Comparison of ENCODE assay signal across 1 fruit fly cellular context in genomic region chrX:13639998-13640691, dm6.
TF ChIP-seq lines count a peak whose summit lies in the region.

No protein-coding gene starts in this region.

TF ChIP-seq in whole organism, embryonic, 481 proteins besides CTCF, POLR2A, EP300 and RAD21 (continued from another document):
- TF ChIP-seq CG2116 (GFP tag; optimal IDR thresholded peaks at IDR 0.05; lab: Kevin White, UChicago) (peak; percentile 85), Doc2 (GFP tag; IDR thresholded peaks at IDR 0.05; lab: Robert Waterston, UW) (peak; percentile 96), CG10431 (GFP tag; optimal IDR thresholded peaks at IDR 0.05; lab: Kevin White, UChicago) (peak; percentile 96), NC2β (GFP tag; optimal IDR thresholded peaks at IDR 0.05; lab: Kevin White, UChicago) (peak; percentile 98), Lhr (GFP tag; optimal IDR thresholded peaks at IDR 0.05; lab: Kevin White, UChicago) (peak; percentile 95), cg (GFP tag; optimal IDR thresholded peaks at IDR 0.05; lab: Kevin White, UChicago) (peak; percentile 53), CG15269 (tag; optimal IDR thresholded peaks at IDR 0.05; lab: Kevin White, UChicago) (peak; percentile 99), ERR (GFP tag; optimal IDR thresholded peaks at IDR 0.05; lab: Kevin White, UChicago) (peak; percentile 97), psq (GFP tag; optimal IDR thresholded peaks at IDR 0.05; lab: Kevin White, UChicago) (peak; percentile 92), CG7271 (tag; optimal IDR thresholded peaks at IDR 0.05; lab: Kevin White, UChicago) (peak; percentile 94), corto (GFP tag; optimal IDR thresholded peaks at IDR 0.05; lab: Kevin White, UChicago) (peak; percentile 70), Opbp (GFP tag; IDR thresholded peaks at IDR 0.05; lab: Robert Waterston, UW; ENCODE audit: partially characterized antibody) (peak; percentile 52; the same call in 2 of the 3 replicates), CG11085 (GFP tag; IDR thresholded peaks at IDR 0.05; lab: Robert Waterston, UW) (peak; percentile 98), schlank (tag; optimal IDR thresholded peaks at IDR 0.05; lab: Kevin White, UChicago) (peak; percentile 96), HLH3B (GFP tag; IDR thresholded peaks at IDR 0.05; lab: Robert Waterston, UW) (peak; percentile 99), H15 (GFP tag; IDR thresholded peaks at IDR 0.05; lab: Robert Waterston, UW) (peak; percentile 99), maf-S (GFP tag; optimal IDR thresholded peaks at IDR 0.05; lab: Kevin White, UChicago) (peak; percentile 98), CG4328 (GFP tag; optimal IDR thresholded peaks at IDR 0.05; lab: Kevin White, UChicago) (peak; percentile 97), CG13296 (GFP tag; optimal IDR thresholded peaks at IDR 0.05; lab: Kevin White, UChicago) (peak; percentile 99), CG17802 (tag; optimal IDR thresholded peaks at IDR 0.05; lab: Kevin White, UChicago) (peak; percentile 90), odd (GFP tag; optimal IDR thresholded peaks at IDR 0.05; lab: Kevin White, UChicago) (peak; percentile 99), CG8089 (GFP tag; optimal IDR thresholded peaks at IDR 0.05; lab: Kevin White, UChicago) (peak; percentile 99), CG9797 (GFP tag; optimal IDR thresholded peaks at IDR 0.05; lab: Kevin White, UChicago) (peak; percentile 58), Myb (GFP tag; optimal IDR thresholded peaks at IDR 0.05; lab: Kevin White, UChicago) (peak; percentile 91), Hsf (GFP tag; optimal IDR thresholded peaks at IDR 0.05; lab: Kevin White, UChicago) (peak; percentile 99), sna (GFP tag; IDR thresholded peaks at IDR 0.05; lab: Robert Waterston, UW; ENCODE audit: partially characterized antibody) (peak; percentile 62; the same call in 1 of the 2 replicates), lilli (GFP tag; optimal IDR thresholded peaks at IDR 0.05; lab: Kevin White, UChicago) (peak; percentile 99), Sox102F (GFP tag; optimal IDR thresholded peaks at IDR 0.05; lab: Kevin White, UChicago) (peak; percentile 99), CG8290 (GFP tag; optimal IDR thresholded peaks at IDR 0.05; lab: Kevin White, UChicago) (peak; percentile 98), CG8290 (tag; optimal IDR thresholded peaks at IDR 0.05; lab: Kevin White, UChicago) (peak; percentile 91 to 99), CG15011 (GFP tag; optimal IDR thresholded peaks at IDR 0.05; lab: Kevin White, UChicago) (peak; percentile 97), CG1647 (GFP tag; optimal IDR thresholded peaks at IDR 0.05; lab: Kevin White, UChicago) (peak; percentile 98), al (GFP tag; IDR thresholded peaks at IDR 0.05; lab: Robert Waterston, UW) (peak; percentile 98), CG14860 (GFP tag; IDR thresholded peaks at IDR 0.05; lab: Robert Waterston, UW; ENCODE audit: partially characterized antibody) (peak; percentile 67; the same call in 2 of the 3 replicates), Meics (GFP tag; optimal IDR thresholded peaks at IDR 0.05; lab: Kevin White, UChicago) (peak; percentile 99), gsb (GFP tag; IDR thresholded peaks at IDR 0.05; lab: Robert Waterston, UW) (peak; percentile 98), phol (tag; optimal IDR thresholded peaks at IDR 0.05; lab: Kevin White, UChicago) (peak; percentile 98), CG11398 (GFP tag; optimal IDR thresholded peaks at IDR 0.05; lab: Kevin White, UChicago) (peak; percentile 98)
